Worm (Caenorhabditis elegans): ENCODE data around the gene msp-49.

ce11 chrII:5235758-5236157, 41.6 kb downstream of the msp-49 start, which contains the start of gene pho-1:
- TF ChIP-seq unc-86 (tag; optimal IDR thresholded peaks at IDR 0.05) (no peak), pha-4 (tag; optimal IDR thresholded peaks at IDR 0.05) (no peak), pag-3 (tag; optimal IDR thresholded peaks at IDR 0.05; ENCODE audit: borderline replicate concordance) (no peak), fkh-10 (GFP tag; optimal IDR thresholded peaks at IDR 0.05) (no peak), ama-1 (optimal IDR thresholded peaks at IDR 0.05) (no peak), ttx-3 (tag; optimal IDR thresholded peaks at IDR 0.05) (no peak), C38D4.7 (GFP tag; optimal IDR thresholded peaks at IDR 0.05) (no peak), eyg-1 (tag; optimal IDR thresholded peaks at IDR 0.05) (no peak)

Measured in whole organism, late embryonic.